Worm (Caenorhabditis elegans): ENCODE measurements around the gene T05B4.8.

The T05B4.8 gene

DNA sequence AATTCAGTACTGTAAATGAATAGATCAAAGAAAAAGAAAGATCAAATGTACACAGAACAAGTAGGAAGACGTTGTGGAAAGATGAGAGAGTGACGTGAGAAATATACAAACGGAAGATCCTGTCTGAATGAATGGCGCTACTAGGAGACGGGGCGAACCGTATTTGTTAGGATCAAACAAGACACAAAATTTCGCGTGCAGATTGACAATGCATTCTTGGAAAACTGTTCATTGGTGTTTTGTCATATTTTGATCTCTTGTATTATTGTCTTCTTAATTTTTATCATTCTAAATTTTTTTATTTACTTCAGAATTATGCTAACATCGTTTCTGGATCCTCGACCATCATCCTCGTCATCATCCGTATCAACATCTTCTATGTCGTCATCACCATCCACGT, 21.2 kb downstream of the T05B4.8 start, which contains the start of gene nhr-181:
TSS of gene nhr-181 (plus strand) at position 301 of the 400 bp plus-strand sequence.
- TF ChIP-seq xbp-1 (tag; optimal IDR thresholded peaks at IDR 0.05) (no peak), isw-1 (GFP tag; IDR thresholded peaks at IDR 0.05) (no peak), pqm-1 (tag; optimal IDR thresholded peaks at IDR 0.05) (no peak), C16A3.4 (tag; optimal IDR thresholded peaks at IDR 0.05) (no peak), mep-1 (tag; optimal IDR thresholded peaks at IDR 0.05) (no peak), elt-3 (tag; optimal IDR thresholded peaks at IDR 0.05) (no peak), tbx-2 (tag; optimal IDR thresholded peaks at IDR 0.05) (no peak), fos-1 (tag; optimal IDR thresholded peaks at IDR 0.05) (no peak), nhr-11 (tag; optimal IDR thresholded peaks at IDR 0.05) (no peak), snu-23 (GFP tag; optimal IDR thresholded peaks at IDR 0.05) (no peak), zag-1 (tag; optimal IDR thresholded peaks at IDR 0.05) (no peak), unc-86 (tag; optimal IDR thresholded peaks at IDR 0.05) (no peak), lin-14 (GFP tag; optimal IDR thresholded peaks at IDR 0.05) (no peak)

DNA sequence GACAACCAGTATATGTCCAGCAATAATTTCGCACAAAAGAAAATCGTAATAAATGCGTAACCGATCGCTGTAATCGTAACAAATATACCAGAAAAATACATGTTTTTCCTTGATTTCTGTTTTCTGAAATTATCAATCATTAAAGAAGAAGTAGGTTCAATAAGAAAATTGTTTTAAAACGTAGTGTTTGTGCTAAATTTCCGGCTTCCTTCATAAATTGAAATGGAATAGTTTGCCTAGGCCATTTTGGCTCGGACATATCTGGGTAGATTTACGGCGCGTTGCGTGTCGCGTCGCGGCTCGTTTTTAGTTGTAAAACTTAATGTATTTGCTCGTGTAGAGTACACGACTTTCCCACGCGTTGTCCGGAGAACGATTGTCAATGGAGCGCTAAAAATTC, 33.0 kb downstream of the T05B4.8 start, which contains the start of gene F38H12.5:
TSS of gene F38H12.5 (minus strand) at position 101 of the 400 bp plus-strand sequence.
- TF ChIP-seq swsn-7 (tag; optimal IDR thresholded peaks at IDR 0.05) (no peak), fkh-4 (tag; optimal IDR thresholded peaks at IDR 0.05; ENCODE audit: borderline replicate concordance) (no peak), dpl-1 (GFP tag; optimal IDR thresholded peaks at IDR 0.05) (no peak), skn-1 (tag; optimal IDR thresholded peaks at IDR 0.05) (no peak), pqm-1 (tag; optimal IDR thresholded peaks at IDR 0.05) (no peak), egl-27 (tag; optimal IDR thresholded peaks at IDR 0.05) (no peak), nhr-11 (tag; optimal IDR thresholded peaks at IDR 0.05) (no peak), ama-1 (optimal IDR thresholded peaks at IDR 0.05) (no peak), isw-1 (GFP tag; IDR thresholded peaks at IDR 0.05) (no peak)

DNA sequence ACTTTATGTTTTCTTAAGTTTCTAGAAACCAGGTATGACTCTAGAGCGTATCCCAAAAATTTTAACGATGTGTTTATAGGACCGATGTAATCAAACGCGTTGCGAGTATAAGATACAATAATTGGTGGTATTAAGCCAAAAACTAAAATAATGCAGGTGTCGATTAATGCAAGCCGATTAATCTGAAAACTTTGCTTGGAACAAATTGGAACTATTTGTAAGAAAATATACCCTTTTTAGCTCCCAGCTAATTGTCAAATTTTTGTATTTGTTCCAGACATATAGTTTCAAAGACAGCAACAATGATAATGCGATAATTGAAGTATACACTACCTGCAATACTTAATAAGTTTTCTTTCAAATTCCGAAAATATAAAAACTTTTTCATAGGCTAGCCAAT, 34.7 kb downstream of the T05B4.8 start, which contains the start of gene srh-211:
TSS of gene srh-211 (minus strand) at position 101 of the 400 bp plus-strand sequence.
- TF ChIP-seq lir-3 (tag; optimal IDR thresholded peaks at IDR 0.05; ENCODE audit: poor library complexity) (no peak), nhr-12 (tag; optimal IDR thresholded peaks at IDR 0.05) (no peak), ceh-8 (GFP tag; optimal IDR thresholded peaks at IDR 0.05) (no peak), tbx-2 (tag; optimal IDR thresholded peaks at IDR 0.05) (no peak), ztf-11 (tag; optimal IDR thresholded peaks at IDR 0.05) (no peak), skn-1 (tag; optimal IDR thresholded peaks at IDR 0.05) (no peak), mdl-1 (tag; optimal IDR thresholded peaks at IDR 0.05) (no peak), nhr-237 (tag; optimal IDR thresholded peaks at IDR 0.05) (no peak), pag-3 (tag; optimal IDR thresholded peaks at IDR 0.05; ENCODE audit: borderline replicate concordance, insufficient read depth) (no peak), dpl-1 (GFP tag; optimal IDR thresholded peaks at IDR 0.05) (no peak), lin-15B (tag; optimal IDR thresholded peaks at IDR 0.05) (no peak), ztf-4 (tag; optimal IDR thresholded peaks at IDR 0.05) (no peak), tlp-1 (tag; optimal IDR thresholded peaks at IDR 0.05) (no peak), blmp-1 (tag; optimal IDR thresholded peaks at IDR 0.05) (no peak), rnt-1 (tag; optimal IDR thresholded peaks at IDR 0.05) (no peak), sox-4 (tag; optimal IDR thresholded peaks at IDR 0.05) (no peak), nhr-19 (GFP tag; conservative IDR thresholded peaks at IDR 0.05) (no peak), vab-15 (tag; optimal IDR thresholded peaks at IDR 0.05) (no peak), fkh-8 (tag; optimal IDR thresholded peaks at IDR 0.05) (no peak), C34B4.2 (tag; optimal IDR thresholded peaks at IDR 0.05) (no peak)

DNA sequence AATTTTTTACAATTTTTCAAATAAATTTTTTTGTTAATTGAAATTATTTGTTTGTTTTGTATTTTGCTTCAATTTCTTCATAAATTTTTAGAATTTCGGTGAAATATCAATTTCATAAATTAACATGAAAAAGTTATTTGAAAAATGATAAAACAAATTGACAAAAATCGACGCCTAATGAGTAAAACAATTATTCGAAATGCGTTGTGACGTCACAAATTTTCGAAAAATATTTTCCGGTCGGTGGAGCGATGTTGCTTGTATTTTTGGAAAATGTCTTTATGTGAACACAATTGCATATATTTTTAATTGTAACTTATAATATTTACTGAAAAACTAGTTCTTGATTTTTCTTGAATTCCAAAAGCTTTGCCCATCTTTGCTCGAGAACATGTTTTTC, 35.4 kb downstream of the T05B4.8 start:
- TF ChIP-seq dsc-1 (tag; optimal IDR thresholded peaks at IDR 0.05) (no peak), nhr-90 (tag; optimal IDR thresholded peaks at IDR 0.05; ENCODE audit: poor library complexity) (no peak), unc-62 (GFP tag; optimal IDR thresholded peaks at IDR 0.05) (no peak), nhr-12 (tag; optimal IDR thresholded peaks at IDR 0.05) (no peak), ces-1 (GFP tag; optimal IDR thresholded peaks at IDR 0.05) (no peak), lin-35 (GFP tag; optimal IDR thresholded peaks at IDR 0.05) (no peak), isw-1 (GFP tag; IDR thresholded peaks at IDR 0.05) (no peak), fkh-4 (tag; optimal IDR thresholded peaks at IDR 0.05; ENCODE audit: borderline replicate concordance) (no peak), lin-13 (GFP tag; optimal IDR thresholded peaks at IDR 0.05) (no peak), nhr-47 (tag; optimal IDR thresholded peaks at IDR 0.05) (no peak), unc-30 (tag; optimal IDR thresholded peaks at IDR 0.05) (no peak), sptf-1 (tag; optimal IDR thresholded peaks at IDR 0.05) (no peak), aha-1 (tag; optimal IDR thresholded peaks at IDR 0.05) (no peak), efl-3 (GFP tag; optimal IDR thresholded peaks at IDR 0.05) (no peak), tbx-2 (tag; optimal IDR thresholded peaks at IDR 0.05) (no peak), lin-15B (tag; optimal IDR thresholded peaks at IDR 0.05) (no peak)

Data from whole organism, L1 larva.